Worm (Caenorhabditis elegans): ENCODE data around the gene F16B3.2.

Gene F16B3.2

DNA sequence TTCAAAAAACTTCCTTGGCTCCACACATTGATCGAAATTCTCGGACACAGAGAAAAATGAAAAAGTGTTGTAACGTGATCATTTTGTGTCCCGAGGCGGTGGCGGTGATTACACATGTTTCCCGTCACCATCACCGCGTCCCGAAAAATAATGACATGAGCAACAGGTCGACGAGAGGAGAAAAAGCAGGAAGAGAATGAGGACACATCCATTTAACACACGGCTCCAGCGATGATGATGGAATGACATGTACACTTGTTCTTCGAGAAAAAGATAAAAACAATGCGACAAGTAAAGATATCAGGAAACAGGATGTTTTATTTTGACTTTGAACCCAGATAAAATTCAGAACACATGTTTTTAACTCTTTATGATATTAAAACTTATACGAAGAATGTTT lies 12.4 kb downstream of the F16B3.2 start:
- TF ChIP-seq mxl-2 (GFP tag; conservative IDR thresholded peaks at IDR 0.05) (no peak), ceh-62 (tag; optimal IDR thresholded peaks at IDR 0.05) (no peak), cey-2 (tag; optimal IDR thresholded peaks at IDR 0.05; ENCODE audit: borderline replicate concordance, insufficient read depth) (no peak), daf-16 (GFP tag; optimal IDR thresholded peaks at IDR 0.05) (peak in 1 of 2 experiments; percentile 40), daf-16 (tag; optimal IDR thresholded peaks at IDR 0.05) (no peak), dpl-1 (GFP tag; optimal IDR thresholded peaks at IDR 0.05) (no peak), ceh-32 (tag; optimal IDR thresholded peaks at IDR 0.05; ENCODE audit: poor library complexity) (no peak), aha-1 (tag) (peak; percentile 89), unc-62 (GFP tag; optimal IDR thresholded peaks at IDR 0.05 in 1 of 2) (peak in 1 of 2 experiments; percentile 49), unc-62 (tag; optimal IDR thresholded peaks at IDR 0.05) (no peak), hlh-30 (tag; optimal IDR thresholded peaks at IDR 0.05; ENCODE audit: insufficient read depth) (peak; percentile 23), lin-15B (tag; optimal IDR thresholded peaks at IDR 0.05) (no peak)

DNA sequence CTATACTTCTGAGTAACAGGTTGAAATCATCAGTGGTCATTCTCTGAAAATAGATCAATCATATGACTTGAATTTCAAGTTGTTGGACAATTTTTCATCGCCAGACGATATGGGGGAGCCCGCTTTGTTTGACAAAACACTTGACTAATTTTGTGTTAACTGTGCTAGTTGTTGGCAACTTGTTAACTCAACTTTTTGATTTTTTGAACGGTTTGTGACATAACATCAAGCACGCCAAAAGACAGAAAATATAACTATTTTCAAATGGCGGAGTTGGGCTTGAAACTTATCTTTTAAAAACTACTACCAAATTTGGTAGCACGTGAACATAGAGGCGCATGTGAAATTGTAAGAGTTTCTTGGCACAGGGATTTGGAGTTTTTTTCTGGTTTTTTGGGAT lies 21.0 kb downstream of the F16B3.2 start:
- TF ChIP-seq lim-7 (GFP tag; IDR thresholded peaks at IDR 0.05): no peak
- TF ChIP-seq unc-62 (GFP tag; optimal IDR thresholded peaks at IDR 0.05 in 1 of 2): peak in 1 of 2 experiments; percentile 94
- no peak for TF ChIP-seq unc-62 (tag; optimal IDR thresholded peaks at IDR 0.05)

DNA sequence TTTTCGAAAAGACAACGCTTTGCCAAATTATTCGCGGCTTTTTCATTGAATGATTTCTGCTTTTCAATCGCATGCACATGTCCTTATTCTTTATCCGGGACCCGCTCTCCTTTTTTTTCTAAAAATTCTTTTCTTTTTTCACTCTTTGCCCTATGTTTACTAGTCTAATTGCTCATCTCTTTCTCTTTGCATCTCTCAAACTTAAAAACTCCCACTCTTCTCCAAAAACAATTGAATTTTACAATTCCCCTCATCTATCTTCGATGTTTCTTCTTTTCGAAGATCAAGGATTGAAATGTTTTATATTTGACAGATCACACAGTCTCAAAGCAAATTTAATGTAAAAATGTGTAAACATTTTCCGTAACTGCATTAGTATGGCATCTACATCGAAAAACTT lies 22.8 kb downstream of the F16B3.2 start:
- TF ChIP-seq madf-9 (GFP tag; conservative IDR thresholded peaks at IDR 0.05) (no peak), fkh-10 (GFP tag; optimal IDR thresholded peaks at IDR 0.05) (peak; percentile 41)

DNA sequence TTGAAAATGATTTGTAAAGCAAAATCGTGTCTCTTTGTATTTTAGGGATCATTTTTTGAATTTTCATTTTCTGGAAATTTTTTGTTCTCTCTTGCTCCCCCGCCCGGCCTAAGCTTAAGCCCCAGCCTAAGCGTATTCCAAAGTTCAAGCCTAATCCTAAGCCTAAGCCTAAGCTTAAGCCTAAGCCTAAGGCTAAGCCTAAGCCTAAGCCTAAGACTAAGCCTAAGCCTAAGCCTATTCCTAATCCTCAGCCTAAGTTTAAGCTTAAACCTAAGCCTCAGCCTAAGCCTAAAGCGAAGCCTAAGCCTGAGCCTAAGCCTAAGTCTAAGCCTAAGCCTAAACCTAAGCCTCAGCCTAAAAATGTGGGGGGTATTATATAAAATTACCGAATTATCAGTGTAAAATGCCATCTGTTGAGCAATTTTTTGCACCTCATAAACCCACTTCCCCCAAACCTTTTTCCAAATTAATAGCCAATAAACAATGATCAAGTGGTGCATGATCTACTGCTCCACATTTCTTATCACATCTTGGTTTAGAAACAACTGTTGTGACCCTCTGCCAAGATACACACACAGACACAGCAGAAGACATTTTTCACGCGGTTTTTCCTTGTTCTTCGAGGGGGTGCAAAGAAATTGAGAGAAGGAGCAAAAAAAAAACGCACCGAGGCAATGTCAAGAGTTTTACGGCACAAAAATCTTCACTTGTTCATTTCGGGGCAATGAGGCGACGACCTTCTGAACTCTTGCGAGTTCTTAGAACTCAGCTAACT lies 26.5 kb downstream of the F16B3.2 start:
- TF ChIP-seq ztf-7 (tag; optimal IDR thresholded peaks at IDR 0.05) (no peak), unc-130 (GFP tag; optimal IDR thresholded peaks at IDR 0.05) (no peak), unc-62 (GFP tag; optimal IDR thresholded peaks at IDR 0.05 in 1 of 2) (peak in 1 of 2 experiments; percentile 90), unc-62 (tag; optimal IDR thresholded peaks at IDR 0.05) (no peak)

DNA sequence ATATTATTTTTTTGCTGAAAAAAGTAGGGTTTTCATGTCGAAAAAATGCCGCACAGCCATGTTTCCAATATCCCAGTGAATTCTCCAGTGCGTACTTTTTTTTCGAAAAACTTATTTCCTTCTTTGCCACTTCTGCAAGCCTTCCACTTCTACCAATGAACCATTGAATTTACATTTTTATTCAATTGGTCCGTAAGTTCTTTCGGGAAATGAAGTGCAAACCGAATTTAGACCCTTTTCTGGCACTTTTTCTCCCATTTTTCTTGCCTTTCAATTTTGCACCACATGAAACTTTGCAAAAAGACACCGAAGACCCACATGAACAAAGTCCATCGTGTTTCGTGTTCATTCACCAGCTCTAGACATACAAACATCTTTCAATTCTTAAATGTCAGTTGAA lies 27.8 kb downstream of the F16B3.2 start:
- TF ChIP-seq ZK337.2 (GFP tag; IDR thresholded peaks at IDR 0.05) (no peak), ztf-11 (tag; optimal IDR thresholded peaks at IDR 0.05) (no peak), egl-27 (tag; optimal IDR thresholded peaks at IDR 0.05) (no peak), ceh-82 (tag; optimal IDR thresholded peaks at IDR 0.05) (no peak), mdl-1 (tag; optimal IDR thresholded peaks at IDR 0.05) (no peak), spr-1 (tag; optimal IDR thresholded peaks at IDR 0.05) (no peak), jun-1 (tag; optimal IDR thresholded peaks at IDR 0.05) (no peak), ceh-44 (GFP tag; IDR thresholded peaks at IDR 0.05) (no peak), attf-4 (tag; optimal IDR thresholded peaks at IDR 0.05) (no peak), mep-1 (tag; optimal IDR thresholded peaks at IDR 0.05) (no peak), hlh-30 (tag; optimal IDR thresholded peaks at IDR 0.05; ENCODE audit: insufficient read depth) (no peak), lsy-2 (tag; optimal IDR thresholded peaks at IDR 0.05) (no peak)

DNA sequence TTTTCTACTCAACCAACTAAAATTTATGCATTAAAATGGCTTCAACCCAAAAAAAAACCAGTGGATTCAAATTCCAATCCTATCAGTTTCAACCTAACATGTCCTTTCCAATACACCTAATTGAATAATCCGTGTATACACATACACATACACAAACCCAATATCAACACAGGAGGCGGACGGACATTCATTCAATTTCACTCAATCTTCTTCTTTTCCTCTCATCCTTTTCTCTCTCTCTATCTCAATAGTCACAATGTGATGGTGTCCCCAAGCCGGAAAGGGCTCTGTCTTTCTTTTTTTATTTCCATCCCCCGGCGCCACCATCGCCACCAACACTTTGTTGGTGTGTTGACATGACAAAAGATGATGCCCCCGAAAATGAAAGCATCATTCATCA lies 34.9 kb downstream of the F16B3.2 start:
- TF ChIP-seq spr-3 (GFP tag; optimal IDR thresholded peaks at IDR 0.05) (no peak), lir-3 (tag; optimal IDR thresholded peaks at IDR 0.05) (no peak), zfp-2 (tag; optimal IDR thresholded peaks at IDR 0.05) (no peak), nhr-48 (tag; optimal IDR thresholded peaks at IDR 0.05) (no peak), daf-12 (tag; optimal IDR thresholded peaks at IDR 0.05) (no peak), daf-16 (GFP tag; optimal IDR thresholded peaks at IDR 0.05) (no peak), daf-16 (tag; optimal IDR thresholded peaks at IDR 0.05) (no peak), lin-13 (GFP tag; optimal IDR thresholded peaks at IDR 0.05) (no peak), mep-1 (tag; optimal IDR thresholded peaks at IDR 0.05) (peak; percentile 1), ces-1 (GFP tag; optimal IDR thresholded peaks at IDR 0.05) (peak; percentile 64), rbr-2 (tag; optimal IDR thresholded peaks at IDR 0.05) (no peak), arid-1 (GFP tag; conservative IDR thresholded peaks at IDR 0.05) (no peak), R02D3.7 (tag; optimal IDR thresholded peaks at IDR 0.05) (no peak)
